Fruit fly (Drosophila melanogaster) whole organism, embryonic: ENCODE data around the gene Spc105R.

Experiments used
- Bgb ChIP-seq: fragments of 200-800 bp; sonication (Bioruptor generic); IDR thresholded peaks from 2 replicates; pipeline ENCODE4 v1.3.6; 2022; ENCODE audit warnings: missing biosample characterization, missing genetic modification characterization; ENCODE audit not compliant: partially characterized antibody
- CG10321 ChIP-seq: fragments of 200-800 bp; sonication (Bioruptor generic); IDR thresholded peaks from 2 replicates; pipeline ENCODE4 v1.3.6; 2022; ENCODE audit warnings: missing biosample characterization, missing genetic modification characterization
- CG10366 ChIP-seq: fragments of 200-800 bp; sonication (Bioruptor generic); IDR thresholded peaks from 2 replicates; pipeline ENCODE4 v1.3.6; 2022; ENCODE audit warnings: missing biosample characterization, missing genetic modification characterization
- CG12155 ChIP-seq: fragments of 200-800 bp; sonication (Bioruptor generic); optimal IDR thresholded peaks from 3 replicates; lab custom pipeline; 2016; ENCODE audit warnings: missing biosample characterization, missing genetic modification characterization
- CG1233 ChIP-seq: fragments of 200-800 bp; sonication (Bioruptor generic); optimal IDR thresholded peaks from 4 replicates; lab custom pipeline; 2018; ENCODE audit warnings: missing biosample characterization, mild to moderate bottlenecking, missing genetic modification characterization
- CG13287 ChIP-seq: fragments of 200-800 bp; sonication (Bioruptor generic); IDR thresholded peaks from 2 replicates; pipeline ENCODE4 v1.3.6; 2022; ENCODE audit warnings: missing biosample characterization, missing genetic modification characterization; ENCODE audit not compliant: partially characterized antibody
- CG14014 ChIP-seq: fragments of 200-800 bp; sonication (Bioruptor generic); IDR thresholded peaks from 2 replicates; pipeline ENCODE4 v1.3.6; 2022; ENCODE audit warnings: missing biosample characterization, missing genetic modification characterization
- CG15011 ChIP-seq: fragments of 200-800 bp; sonication (Bioruptor generic); optimal IDR thresholded peaks from 3 replicates; lab custom pipeline; 2018; ENCODE audit warnings: missing biosample characterization, mild to moderate bottlenecking, missing genetic modification characterization
- CG15479 ChIP-seq: fragments of 200-800 bp; sonication (Bioruptor generic); optimal IDR thresholded peaks from 3 replicates; lab custom pipeline; 2019; ENCODE audit warnings: missing biosample characterization, mild to moderate bottlenecking, missing genetic modification characterization, moderate library complexity
- CG1602 ChIP-seq: fragments of 200-800 bp; sonication (Bioruptor generic); optimal IDR thresholded peaks from 3 replicates; lab custom pipeline; 2016; ENCODE audit warnings: missing biosample characterization, missing genetic modification characterization
- CG18599 ChIP-seq: fragments of 200-800 bp; sonication (Bioruptor generic); optimal IDR thresholded peaks from 3 replicates; lab custom pipeline; 2017; ENCODE audit warnings: missing biosample characterization, missing genetic modification characterization, mild to moderate bottlenecking, moderate library complexity, missing genetic modification reagents
- CG2202 ChIP-seq: fragments of 200-800 bp; sonication (Bioruptor generic); optimal IDR thresholded peaks from 2 replicates; lab custom pipeline; 2018; ENCODE audit warnings: missing biosample characterization, mild to moderate bottlenecking, missing genetic modification characterization
- CG30020 ChIP-seq: fragments of 200-800 bp; optimal IDR thresholded peaks from 2 replicates; lab custom pipeline; 2019; ENCODE audit warnings: missing biosample characterization, mild to moderate bottlenecking, missing genetic modification characterization, moderate library complexity
- CG30431 ChIP-seq: fragments of 200-800 bp; sonication (Bioruptor generic); optimal IDR thresholded peaks from 2 replicates; lab custom pipeline; 2017; ENCODE audit warnings: missing biosample characterization, missing genetic modification characterization
- CG31441 ChIP-seq: fragments of 200-800 bp; sonication (Bioruptor generic); IDR thresholded peaks from 2 replicates; pipeline ENCODE4 v1.3.6; 2022; ENCODE audit warnings: missing biosample characterization, missing genetic modification characterization
- CG32767 ChIP-seq: fragments of 200-800 bp; sonication (Bioruptor generic); IDR thresholded peaks from 2 replicates; pipeline ENCODE4 v1.3.6; 2022; ENCODE audit warnings: missing biosample characterization, missing genetic modification characterization
- CG3726 ChIP-seq: fragments of 200-800 bp; sonication (Bioruptor generic); IDR thresholded peaks from 3 replicates; pipeline ENCODE4, ENCODE4 v1.3.6; 2022; ENCODE audit warnings: missing biosample characterization, missing genetic modification characterization
- CG4617 ChIP-seq: fragments of 200-800 bp; sonication (Bioruptor generic); optimal IDR thresholded peaks from 3 replicates; lab custom pipeline; 2016; ENCODE audit warnings: missing biosample characterization, missing genetic modification characterization, borderline replicate concordance
- CG6689 ChIP-seq: fragments of 200-800 bp; sonication (Bioruptor generic); IDR thresholded peaks from 2 replicates; pipeline ENCODE4 v1.3.6; 2022; ENCODE audit warnings: missing biosample characterization, missing genetic modification characterization
- CG7357 ChIP-seq: fragments of 200-800 bp; sonication (Bioruptor generic); IDR thresholded peaks from 3 replicates; pipeline ENCODE4 v1.3.6; 2022; ENCODE audit warnings: missing biosample characterization, missing genetic modification characterization
- CG7928 ChIP-seq: fragments of 200-800 bp; sonication (Bioruptor generic); optimal IDR thresholded peaks from 2 replicates; lab custom pipeline; 2017; ENCODE audit warnings: missing biosample characterization, mild to moderate bottlenecking, missing genetic modification characterization
- CG8281 ChIP-seq: fragments of 200-800 bp; sonication (Bioruptor generic); optimal IDR thresholded peaks from 2 replicates; lab custom pipeline; 2018; ENCODE audit warnings: missing biosample characterization, mild to moderate bottlenecking, missing genetic modification characterization, moderate library complexity
- CG9876 ChIP-seq: fragments of 200-800 bp; sonication (Bioruptor generic); optimal IDR thresholded peaks from 2 replicates; lab custom pipeline; 2016; ENCODE audit warnings: missing biosample characterization, missing genetic modification characterization
- D19B ChIP-seq: fragments of 200-800 bp; sonication (Bioruptor generic); optimal IDR thresholded peaks from 2 replicates; lab custom pipeline; 2017; ENCODE audit warnings: missing biosample characterization, mild to moderate bottlenecking, missing genetic modification characterization
- Ets97D ChIP-seq: fragments of 200-800 bp; sonication (Bioruptor generic); optimal IDR thresholded peaks from 3 replicates; lab custom pipeline; 2016; ENCODE audit warnings: missing biosample characterization, missing genetic modification characterization
- Fer1 ChIP-seq: fragments of 200-800 bp; sonication (Bioruptor generic); optimal IDR thresholded peaks from 2 replicates; lab custom pipeline; 2017; ENCODE audit warnings: missing biosample characterization, mild to moderate bottlenecking, missing genetic modification characterization
- Gug ChIP-seq: fragments of 200-800 bp; sonication (Bioruptor generic); IDR thresholded peaks from 4 replicates; pipeline ENCODE4 v1.3.6; 2022; ENCODE audit warnings: missing biosample characterization, missing genetic modification characterization
- Hmr ChIP-seq: fragments of 200-800 bp; sonication (Bioruptor generic); optimal IDR thresholded peaks from 3 replicates; lab custom pipeline; 2017; ENCODE audit warnings: mild to moderate bottlenecking, missing biosample characterization, missing genetic modification reagents, missing genetic modification characterization
- Nf-YC ChIP-seq: fragments of 200-800 bp; optimal IDR thresholded peaks from 3 replicates; lab custom pipeline; 2019; ENCODE audit warnings: missing biosample characterization, mild to moderate bottlenecking, missing genetic modification characterization, moderate library complexity
- PHDP ChIP-seq: fragments of 200-800 bp; sonication (Bioruptor generic); optimal IDR thresholded peaks from 3 replicates; lab custom pipeline; 2018; ENCODE audit warnings: missing biosample characterization, mild to moderate bottlenecking, missing genetic modification characterization, moderate library complexity
- Poxn ChIP-seq: fragments of 200-800 bp; sonication (Bioruptor generic); IDR thresholded peaks from 2 replicates; pipeline ENCODE4 v1.3.6; 2022; ENCODE audit warnings: missing biosample characterization, missing genetic modification characterization
- Sry-δ ChIP-seq: fragments of 200-800 bp; sonication (Bioruptor generic); optimal IDR thresholded peaks from 2 replicates; lab custom pipeline; 2016; ENCODE audit warnings: missing biosample characterization, missing genetic modification characterization
- amos ChIP-seq: fragments of 200-800 bp; sonication (Bioruptor generic); IDR thresholded peaks from 2 replicates; pipeline ENCODE4 v1.3.6; 2022; ENCODE audit warnings: missing biosample characterization, missing genetic modification characterization; ENCODE audit not compliant: partially characterized antibody
- chif ChIP-seq, 2 experiments: fragments of 200-800 bp; sonication (Bioruptor generic); optimal IDR thresholded peaks; 3 replicates each; lab custom pipeline; 2016; ENCODE audit warnings: missing biosample characterization in 2 of 2, missing genetic modification characterization in 2 of 2
- emc ChIP-seq: fragments of 200-800 bp; sonication (Bioruptor generic); optimal IDR thresholded peaks from 2 replicates; lab custom pipeline; 2016; ENCODE audit warnings: missing biosample characterization, missing genetic modification characterization
- esg ChIP-seq: fragments of 200-800 bp; sonication (Bioruptor generic); conservative IDR thresholded peaks from 2 replicates; pipeline ENCODE4 v1.3.6; 2022; ENCODE audit warnings: missing biosample characterization, missing genetic modification characterization
- fd3F ChIP-seq: fragments of 200-800 bp; sonication (Bioruptor generic); optimal IDR thresholded peaks from 2 replicates; lab custom pipeline; 2018; ENCODE audit warnings: missing biosample characterization, mild to moderate bottlenecking, missing genetic modification characterization, moderate library complexity
- gce ChIP-seq: fragments of 200-800 bp; sonication (Bioruptor generic); IDR thresholded peaks from 3 replicates; pipeline ENCODE4 v1.3.6; 2022; ENCODE audit warnings: missing biosample characterization, missing genetic modification characterization
- gsb-n ChIP-seq: fragments of 200-800 bp; sonication (Bioruptor generic); optimal IDR thresholded peaks from 3 replicates; lab custom pipeline; 2018; ENCODE audit warnings: missing biosample characterization, mild to moderate bottlenecking, missing genetic modification characterization
- ken ChIP-seq: fragments of 200-800 bp; sonication (Bioruptor generic); IDR thresholded peaks from 3 replicates; pipeline ENCODE4 v1.3.6; 2022; ENCODE audit warnings: missing biosample characterization, missing genetic modification characterization
- lbe ChIP-seq: fragments of 200-800 bp; sonication (Bioruptor generic); optimal IDR thresholded peaks from 2 replicates; lab custom pipeline; 2016; ENCODE audit warnings: missing biosample characterization, mild to moderate bottlenecking, missing genetic modification characterization
- nau ChIP-seq: fragments of 200-800 bp; sonication (Bioruptor generic); optimal IDR thresholded peaks from 3 replicates; lab custom pipeline; 2017; ENCODE audit warnings: missing biosample characterization, mild to moderate bottlenecking, missing genetic modification characterization, missing genetic modification reagents
- nom ChIP-seq: fragments of 200-800 bp; sonication (Bioruptor generic); optimal IDR thresholded peaks from 2 replicates; lab custom pipeline; 2017; ENCODE audit warnings: missing biosample characterization, missing genetic modification characterization, mild to moderate bottlenecking, moderate library complexity, missing genetic modification reagents
- odd ChIP-seq: fragments of 200-800 bp; sonication (Bioruptor generic); optimal IDR thresholded peaks from 2 replicates; lab custom pipeline; 2017; ENCODE audit warnings: missing biosample characterization, mild to moderate bottlenecking, missing genetic modification characterization
- peb ChIP-seq: fragments of 200-800 bp; sonication (Bioruptor generic); IDR thresholded peaks from 2 replicates; pipeline ENCODE4 v1.3.6; 2022; ENCODE audit warnings: missing biosample characterization, missing genetic modification characterization
- pfk ChIP-seq: fragments of 200-800 bp; sonication (Bioruptor generic); optimal IDR thresholded peaks from 2 replicates; lab custom pipeline; 2018; ENCODE audit warnings: missing biosample characterization, mild to moderate bottlenecking, missing genetic modification characterization, moderate library complexity
- pum ChIP-seq: fragments of 200-800 bp; sonication (Bioruptor generic); optimal IDR thresholded peaks from 2 replicates; lab custom pipeline; 2016; ENCODE audit warnings: missing biosample characterization, missing genetic modification characterization
- ro ChIP-seq: fragments of 200-800 bp; sonication (Bioruptor generic); IDR thresholded peaks from 2 replicates; pipeline ENCODE4 v1.3.6; 2022; ENCODE audit warnings: missing biosample characterization, missing genetic modification characterization
- sens ChIP-seq: fragments of 200-800 bp; sonication (Bioruptor generic); peaks from one replicate; lab custom pipeline; 2016; ENCODE audit warnings: missing biosample characterization, missing genetic modification characterization
- stc ChIP-seq: fragments of 200-800 bp; sonication (Bioruptor generic); IDR thresholded peaks from 2 replicates; pipeline ENCODE4 v1.3.6; 2022; ENCODE audit warnings: missing biosample characterization, missing genetic modification characterization
- zfh1 ChIP-seq: fragments of 200-800 bp; sonication (Bioruptor generic); IDR thresholded peaks from 3 replicates; pipeline ENCODE4 v1.3.6; 2022; ENCODE audit warnings: missing biosample characterization, missing genetic modification characterization

Spc105R gene

DNA sequence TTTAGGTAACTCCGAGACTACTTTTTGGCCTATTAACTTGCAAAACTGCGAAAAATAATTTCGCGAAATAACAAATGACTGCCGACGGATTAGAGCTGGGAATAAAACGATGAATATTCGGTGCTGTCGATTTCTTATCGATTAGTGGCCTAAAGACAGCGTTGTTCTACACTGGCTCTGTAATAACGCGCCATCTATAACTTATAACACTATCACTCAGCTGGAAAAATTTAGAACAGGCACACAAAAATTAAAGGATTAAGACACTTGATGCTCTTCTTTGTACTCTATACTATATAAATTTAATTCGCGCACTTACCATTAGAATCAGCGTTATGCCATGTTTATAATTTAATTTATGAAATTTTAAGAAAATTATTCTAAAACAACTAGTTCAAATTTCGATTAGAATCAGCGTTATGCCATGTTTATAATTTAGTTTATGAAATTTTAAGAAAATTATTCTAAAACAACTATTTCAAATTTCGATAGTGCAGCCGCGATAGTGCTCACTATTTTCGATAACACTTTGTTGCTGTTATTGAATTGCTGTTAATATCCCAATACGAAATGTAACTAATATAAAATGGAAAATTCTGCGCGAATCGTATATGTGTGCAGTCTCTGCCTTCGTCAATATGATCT is 41.4 kb downstream of the Spc105R start, which contains the start of the genes CSN3 and CG11456 (continued):
- no peak for TF ChIP-seq CG32767 (GFP tag; lab: Robert Waterston, UW)
- no peak for TF ChIP-seq CG9876
- TF ChIP-seq PHDP = no peak
- peak; percentile 44 for TF ChIP-seq pum (GFP tag; lab: Kevin White, UChicago)
- peak; percentile 21 for TF ChIP-seq CG1602 (GFP tag; lab: Kevin White, UChicago)
- TF ChIP-seq gce (GFP tag; lab: Robert Waterston, UW) = no peak
- no peak for TF ChIP-seq CG30431 (GFP tag; lab: Kevin White, UChicago)
- peak; percentile 46 for TF ChIP-seq CG30020 (tag; lab: Kevin White, UChicago)
- TF ChIP-seq D19B = peak; percentile 2
- no peak for TF ChIP-seq Gug
- no peak for TF ChIP-seq pfk (GFP tag; lab: Kevin White, UChicago)
- no peak for TF ChIP-seq lbe (GFP tag; lab: Kevin White, UChicago)
- TF ChIP-seq CG6689 (GFP tag; lab: Robert Waterston, UW) = no peak
- TF ChIP-seq ro = no peak
- TF ChIP-seq CG18599 (GFP tag; lab: Kevin White, UChicago) = peak; percentile 23
- peak; percentile 29; the same call in 1 of the 2 replicates for TF ChIP-seq CG14014 (GFP tag; lab: Robert Waterston, UW)
- no peak for TF ChIP-seq Poxn (GFP tag; lab: Robert Waterston, UW)
- no peak for TF ChIP-seq fd3F (GFP tag; lab: Kevin White, UChicago)
- no peak for TF ChIP-seq stc
- no peak for TF ChIP-seq Fer1 (GFP tag; lab: Kevin White, UChicago)
- TF ChIP-seq CG15011 (GFP tag; lab: Kevin White, UChicago) = no peak
- no peak for TF ChIP-seq CG8281
- no peak for TF ChIP-seq CG2202 (tag; lab: Kevin White, UChicago)
- TF ChIP-seq CG3726 (GFP tag; lab: Robert Waterston, UW) = no peak
- peak; percentile 18 to 33 for TF ChIP-seq chif (GFP tag; optimal IDR thresholded peaks at IDR 0.05; lab: Kevin White, UChicago)
- TF ChIP-seq CG31441 = no peak
- TF ChIP-seq zfh1 (GFP tag; lab: Robert Waterston, UW) = no peak
- no peak for TF ChIP-seq Nf-YC (tag; lab: Kevin White, UChicago)
- no peak for TF ChIP-seq CG10321 (GFP tag; lab: Robert Waterston, UW)
- no peak for TF ChIP-seq emc (GFP tag; lab: Kevin White, UChicago)
- peak; percentile 64 for TF ChIP-seq CG12155 (GFP tag; lab: Kevin White, UChicago)
- peak; percentile 61; the same call in 1 of the 3 replicates for TF ChIP-seq ken (GFP tag; lab: Robert Waterston, UW)
- peak; percentile 74 for TF ChIP-seq amos
- peak; percentile 72 for TF ChIP-seq Ets97D
- TF ChIP-seq Sry-δ (GFP tag; lab: Kevin White, UChicago) = peak; percentile 93
- TF ChIP-seq CG4617 (GFP tag; lab: Kevin White, UChicago) = peak; percentile 58
- peak; percentile 47 for TF ChIP-seq sens (GFP tag; lab: Kevin White, UChicago)
- no peak for TF ChIP-seq CG10366 (GFP tag; lab: Robert Waterston, UW)
- peak; percentile 77 for TF ChIP-seq CG13287 (GFP tag; lab: Robert Waterston, UW)
- no peak for TF ChIP-seq CG1233 (GFP tag; lab: Kevin White, UChicago)
- TF ChIP-seq Bgb (GFP tag; lab: Robert Waterston, UW) = peak; percentile 72
- TF ChIP-seq gsb-n (tag; lab: Kevin White, UChicago) = no peak
- no peak for TF ChIP-seq CG7928 (GFP tag; lab: Kevin White, UChicago)
- no peak for TF ChIP-seq CG7357
- no peak for TF ChIP-seq esg (GFP tag; lab: Robert Waterston, UW)
- no peak for TF ChIP-seq nom (GFP tag; lab: Kevin White, UChicago)
- TF ChIP-seq Hmr = peak; percentile 72
- no peak for TF ChIP-seq odd (GFP tag; lab: Kevin White, UChicago)
- no peak for TF ChIP-seq CG15479 (GFP tag; lab: Kevin White, UChicago)
- no peak for TF ChIP-seq peb (GFP tag; lab: Robert Waterston, UW)
- TF ChIP-seq nau (GFP tag; lab: Kevin White, UChicago) = peak; percentile 30
